Fruit fly (Drosophila melanogaster) whole organism, embryonic: ENCODE results near the gene Hecw.

Source experiments
- Antp ChIP-seq: fragments of 200-800 bp; sonication (Bioruptor generic); optimal IDR thresholded peaks from 3 replicates; lab custom pipeline; 2016; ENCODE audit warnings: missing biosample characterization, missing genetic modification characterization
- CG11696 ChIP-seq: fragments of 200-800 bp; sonication (Bioruptor generic); IDR thresholded peaks from 2 replicates; pipeline ENCODE4 v1.3.6; 2022; ENCODE audit warnings: missing biosample characterization, missing genetic modification characterization
- CG14710 ChIP-seq: fragments of 200-800 bp; sonication (Bioruptor generic); optimal IDR thresholded peaks from 3 replicates; lab custom pipeline; 2019; ENCODE audit warnings: missing biosample characterization, mild to moderate bottlenecking, missing genetic modification characterization, moderate library complexity
- CG17359 ChIP-seq: fragments of 200-800 bp; sonication (Bioruptor generic); optimal IDR thresholded peaks from 3 replicates; lab custom pipeline; 2018; ENCODE audit warnings: missing biosample characterization, mild to moderate bottlenecking, missing genetic modification characterization, moderate library complexity
- CG18262 ChIP-seq: fragments of 200-800 bp; optimal IDR thresholded peaks from 3 replicates; lab custom pipeline; 2019; ENCODE audit warnings: missing biosample characterization, mild to moderate bottlenecking, missing genetic modification characterization, moderate library complexity
- CG30020 ChIP-seq: fragments of 200-800 bp; optimal IDR thresholded peaks from 2 replicates; lab custom pipeline; 2019; ENCODE audit warnings: missing biosample characterization, mild to moderate bottlenecking, missing genetic modification characterization, moderate library complexity
- CG31365 ChIP-seq: fragments of 200-800 bp; sonication (Bioruptor generic); optimal IDR thresholded peaks from 2 replicates; lab custom pipeline; 2018; ENCODE audit warnings: missing biosample characterization, mild to moderate bottlenecking, missing genetic modification characterization
- CG32772 ChIP-seq: fragments of 200-800 bp; sonication (Bioruptor generic); IDR thresholded peaks from 2 replicates; pipeline ENCODE4 v1.3.6; 2022; ENCODE audit warnings: missing biosample characterization, missing genetic modification characterization
- CG4360 ChIP-seq: fragments of 200-800 bp; sonication (Bioruptor generic); IDR thresholded peaks from 2 replicates; pipeline ENCODE4 v1.3.6; 2022; ENCODE audit warnings: missing biosample characterization, missing genetic modification characterization
- CG6272 ChIP-seq: fragments of 200-800 bp; sonication (Bioruptor generic); IDR thresholded peaks from 2 replicates; pipeline ENCODE4 v1.3.6; 2022; ENCODE audit warnings: missing biosample characterization, missing genetic modification characterization
- CG8359 ChIP-seq: fragments of 200-800 bp; sonication (Bioruptor generic); optimal IDR thresholded peaks from 2 replicates; lab custom pipeline; 2017; ENCODE audit warnings: missing biosample characterization, mild to moderate bottlenecking, missing genetic modification characterization, borderline replicate concordance
- CG8765 ChIP-seq: fragments of 200-800 bp; sonication (Bioruptor generic); IDR thresholded peaks from 2 replicates; pipeline ENCODE4 v1.3.6; 2022; ENCODE audit warnings: missing biosample characterization, missing genetic modification characterization
- CG9727 ChIP-seq: fragments of 200-800 bp; sonication (Bioruptor generic); optimal IDR thresholded peaks from 3 replicates; lab custom pipeline; 2017; ENCODE audit warnings: missing biosample characterization, mild to moderate bottlenecking, missing genetic modification characterization
- CG9876 ChIP-seq: fragments of 200-800 bp; sonication (Bioruptor generic); optimal IDR thresholded peaks from 2 replicates; lab custom pipeline; 2016; ENCODE audit warnings: missing biosample characterization, missing genetic modification characterization
- Gug ChIP-seq: fragments of 200-800 bp; sonication (Bioruptor generic); IDR thresholded peaks from 4 replicates; pipeline ENCODE4 v1.3.6; 2022; ENCODE audit warnings: missing biosample characterization, missing genetic modification characterization
- H15 ChIP-seq: fragments of 200-800 bp; sonication (Bioruptor generic); IDR thresholded peaks from 3 replicates; pipeline ENCODE4 v1.3.6; 2022; ENCODE audit warnings: missing biosample characterization, missing genetic modification characterization
- Hr39 ChIP-seq: fragments of >200 bp; optimal IDR thresholded peaks from 2 replicates; lab custom pipeline; 2017
- Jarid2 ChIP-seq: fragments of 200-800 bp; sonication (Bioruptor generic); optimal IDR thresholded peaks from 3 replicates; lab custom pipeline; 2017; ENCODE audit warnings: mild to moderate bottlenecking, missing biosample characterization, missing genetic modification reagents, missing genetic modification characterization
- Med ChIP-seq: fragments of 200-800 bp; sonication (Bioruptor generic); peaks from one replicate; lab custom pipeline; 2016; ENCODE audit warnings: missing biosample characterization, missing genetic modification characterization, mild to moderate bottlenecking, inconsistent platforms, moderate library complexity
- NC2α ChIP-seq: fragments of 200-800 bp; sonication (Bioruptor generic); optimal IDR thresholded peaks from 2 replicates; lab custom pipeline; 2016; ENCODE audit warnings: missing biosample characterization, missing genetic modification characterization
- Nf-YA ChIP-seq: fragments of 200-800 bp; sonication (Bioruptor generic); IDR thresholded peaks from 2 replicates; pipeline ENCODE4 v1.3.6; 2022; ENCODE audit warnings: missing biosample characterization, missing genetic modification characterization
- Sox100B ChIP-seq: fragments of 200-800 bp; sonication (Bioruptor generic); optimal IDR thresholded peaks from 3 replicates; lab custom pipeline; 2018; ENCODE audit warnings: missing biosample characterization, mild to moderate bottlenecking, missing genetic modification characterization
- Sox102F ChIP-seq: fragments of 200-800 bp; sonication (Bioruptor generic); optimal IDR thresholded peaks from 2 replicates; lab custom pipeline; 2018; ENCODE audit warnings: missing biosample characterization, mild to moderate bottlenecking, missing genetic modification characterization, moderate library complexity
- Xbp1 ChIP-seq: fragments of 200-800 bp; sonication (Bioruptor generic); optimal IDR thresholded peaks from 3 replicates; lab custom pipeline; 2016; ENCODE audit warnings: missing biosample characterization, mild to moderate bottlenecking, missing genetic modification characterization
- ab ChIP-seq: fragments of 200-800 bp; sonication (Bioruptor generic); optimal IDR thresholded peaks from 2 replicates; lab custom pipeline; 2016; ENCODE audit warnings: missing biosample characterization, missing genetic modification characterization
- ato ChIP-seq: fragments of 200-800 bp; sonication (Bioruptor generic); IDR thresholded peaks from 2 replicates; pipeline ENCODE4 v1.3.6; 2022; ENCODE audit warnings: missing biosample characterization, missing genetic modification characterization; ENCODE audit not compliant: partially characterized antibody
- cg ChIP-seq: fragments of 200-800 bp; sonication (Bioruptor generic); optimal IDR thresholded peaks from 3 replicates; lab custom pipeline; 2019; ENCODE audit warnings: missing biosample characterization, mild to moderate bottlenecking, missing genetic modification characterization, moderate library complexity
- chif ChIP-seq, 2 experiments: fragments of 200-800 bp; sonication (Bioruptor generic); optimal IDR thresholded peaks; 3 replicates each; lab custom pipeline; 2016; ENCODE audit warnings: missing biosample characterization in 2 of 2, missing genetic modification characterization in 2 of 2
- chinmo ChIP-seq: fragments of 200-800 bp; sonication (Bioruptor generic); IDR thresholded peaks from 4 replicates; pipeline ENCODE4 v1.3.6; 2022; ENCODE audit warnings: missing biosample characterization, missing genetic modification characterization; ENCODE audit not compliant: partially characterized antibody
- crc ChIP-seq: fragments of 200-800 bp; sonication (Bioruptor generic); optimal IDR thresholded peaks from 2 replicates; lab custom pipeline; 2016; ENCODE audit warnings: missing biosample characterization, missing genetic modification characterization
- dm ChIP-seq: fragments of 200-800 bp; sonication (Bioruptor generic); optimal IDR thresholded peaks from 3 replicates; lab custom pipeline; 2016; ENCODE audit warnings: missing biosample characterization, missing genetic modification characterization
- dmrt11E ChIP-seq: fragments of 200-800 bp; sonication (Bioruptor generic); optimal IDR thresholded peaks from 3 replicates; lab custom pipeline; 2018; ENCODE audit warnings: missing biosample characterization, mild to moderate bottlenecking, missing genetic modification characterization, moderate library complexity
- dysf ChIP-seq: fragments of 200-800 bp; sonication (Bioruptor generic); IDR thresholded peaks from 3 replicates; pipeline ENCODE4 v1.3.6; 2022; ENCODE audit warnings: missing biosample characterization, missing genetic modification characterization
- exex ChIP-seq: fragments of 200-800 bp; sonication (Bioruptor generic); optimal IDR thresholded peaks from 4 replicates; lab custom pipeline; 2018; ENCODE audit warnings: missing biosample characterization, mild to moderate bottlenecking, missing genetic modification characterization, moderate library complexity
- eyg ChIP-seq: fragments of 200-800 bp; sonication (Bioruptor generic); optimal IDR thresholded peaks from 3 replicates; lab custom pipeline; 2016; ENCODE audit warnings: missing biosample characterization, missing genetic modification characterization
- gce ChIP-seq: fragments of 200-800 bp; sonication (Bioruptor generic); IDR thresholded peaks from 3 replicates; pipeline ENCODE4 v1.3.6; 2022; ENCODE audit warnings: missing biosample characterization, missing genetic modification characterization
- gem ChIP-seq: fragments of 200-800 bp; sonication (Bioruptor generic); optimal IDR thresholded peaks from 2 replicates; lab custom pipeline; 2019; ENCODE audit warnings: missing biosample characterization, mild to moderate bottlenecking, missing genetic modification characterization, moderate library complexity
- grn ChIP-seq: fragments of 200-800 bp; sonication (Bioruptor generic); optimal IDR thresholded peaks from 3 replicates; lab custom pipeline; 2017; ENCODE audit warnings: missing biosample characterization, missing genetic modification characterization
- gsb-n ChIP-seq: fragments of 200-800 bp; sonication (Bioruptor generic); optimal IDR thresholded peaks from 3 replicates; lab custom pipeline; 2018; ENCODE audit warnings: missing biosample characterization, mild to moderate bottlenecking, missing genetic modification characterization
- hth ChIP-seq: fragments of >200 bp; optimal IDR thresholded peaks from 2 replicates; lab custom pipeline; 2017; ENCODE audit warnings: inconsistent platforms
- mirr ChIP-seq: fragments of 200-800 bp; sonication (Bioruptor generic); optimal IDR thresholded peaks from 3 replicates; lab custom pipeline; 2018; ENCODE audit warnings: missing biosample characterization, mild to moderate bottlenecking, missing genetic modification characterization
- nau ChIP-seq: fragments of 200-800 bp; sonication (Bioruptor generic); optimal IDR thresholded peaks from 3 replicates; lab custom pipeline; 2017; ENCODE audit warnings: missing biosample characterization, mild to moderate bottlenecking, missing genetic modification characterization, missing genetic modification reagents
- odd ChIP-seq: fragments of 200-800 bp; sonication (Bioruptor generic); optimal IDR thresholded peaks from 2 replicates; lab custom pipeline; 2017; ENCODE audit warnings: missing biosample characterization, mild to moderate bottlenecking, missing genetic modification characterization
- pzg ChIP-seq: fragments of 200-800 bp; sonication (Bioruptor generic); optimal IDR thresholded peaks from 3 replicates; lab custom pipeline; 2018; ENCODE audit warnings: missing biosample characterization, mild to moderate bottlenecking, missing genetic modification characterization, moderate library complexity
- scrt ChIP-seq: fragments of 200-800 bp; sonication (Bioruptor generic); optimal IDR thresholded peaks from 2 replicates; lab custom pipeline; 2018; ENCODE audit warnings: missing biosample characterization, mild to moderate bottlenecking, missing genetic modification characterization, moderate library complexity
- shn ChIP-seq: fragments of 200-800 bp; sonication (Bioruptor generic); optimal IDR thresholded peaks from 3 replicates; lab custom pipeline; 2016; ENCODE audit warnings: missing biosample characterization, missing genetic modification characterization
- slou ChIP-seq: fragments of 200-800 bp; sonication (Bioruptor generic); optimal IDR thresholded peaks from 3 replicates; lab custom pipeline; 2016; ENCODE audit warnings: missing biosample characterization, missing genetic modification characterization
- stc ChIP-seq: fragments of 200-800 bp; sonication (Bioruptor generic); IDR thresholded peaks from 2 replicates; pipeline ENCODE4 v1.3.6; 2022; ENCODE audit warnings: missing biosample characterization, missing genetic modification characterization
- tio ChIP-seq: fragments of 200-800 bp; sonication (Bioruptor generic); optimal IDR thresholded peaks from 2 replicates; lab custom pipeline; 2017; ENCODE audit warnings: missing biosample characterization, missing genetic modification characterization, inconsistent platforms
- unc-4 ChIP-seq: fragments of 200-800 bp; sonication (Bioruptor generic); IDR thresholded peaks from 2 replicates; pipeline ENCODE4 v1.3.6; 2022; ENCODE audit warnings: missing biosample characterization, missing genetic modification characterization; ENCODE audit not compliant: partially characterized antibody
- wdn ChIP-seq: fragments of 200-800 bp; sonication (Bioruptor generic); IDR thresholded peaks from 2 replicates; pipeline ENCODE4 v1.3.6; 2022; ENCODE audit warnings: missing biosample characterization, missing genetic modification characterization

The Hecw gene

dm6 chrX:9608727-9609419, at the start of gene Hecw, which contains the start of gene LysRS (continued):
- no peak for TF ChIP-seq CG9876 (GFP tag; lab: Kevin White, UChicago)
- TF ChIP-seq scrt (GFP tag; lab: Kevin White, UChicago) = no peak
- TF ChIP-seq odd (GFP tag; lab: Kevin White, UChicago) = no peak
- TF ChIP-seq CG4360 (GFP tag; lab: Robert Waterston, UW) = no peak
- no peak for TF ChIP-seq Jarid2 (GFP tag; lab: Kevin White, UChicago)
- TF ChIP-seq H15 (GFP tag; lab: Robert Waterston, UW) = no peak
- TF ChIP-seq CG11696 (GFP tag; lab: Robert Waterston, UW) = no peak
- no peak for TF ChIP-seq NC2α
- no peak for TF ChIP-seq hth (lab: Kevin White, UChicago)
- TF ChIP-seq pzg (GFP tag; lab: Kevin White, UChicago) = peak; percentile 74
- TF ChIP-seq chinmo (GFP tag; lab: Robert Waterston, UW) = 0 out of 4 replicates have a peak, but pooled peaks have one; percentile 67
- no peak for TF ChIP-seq CG31365 (tag; lab: Kevin White, UChicago)
- no peak for TF ChIP-seq CG18262 (tag; lab: Kevin White, UChicago)
- TF ChIP-seq tio (GFP tag; lab: Kevin White, UChicago) = no peak
- TF ChIP-seq Nf-YA = no peak
- no peak for TF ChIP-seq cg (GFP tag; lab: Kevin White, UChicago)
- TF ChIP-seq ato (GFP tag; lab: Robert Waterston, UW) = no peak
- no peak for TF ChIP-seq Med (GFP tag; lab: Kevin White, UChicago)
- no peak for TF ChIP-seq mirr (GFP tag; lab: Kevin White, UChicago)
- TF ChIP-seq CG9727 (GFP tag; lab: Kevin White, UChicago) = no peak
- TF ChIP-seq Xbp1 (GFP tag; lab: Kevin White, UChicago) = no peak
- TF ChIP-seq CG14710 (tag; lab: Kevin White, UChicago) = peak; percentile 46
- TF ChIP-seq Antp (GFP tag; lab: Kevin White, UChicago) = no peak
- TF ChIP-seq CG6272 = no peak
- TF ChIP-seq Gug = no peak
- no peak for TF ChIP-seq grn
- TF ChIP-seq Sox100B = no peak
- no peak for TF ChIP-seq gem (tag; lab: Kevin White, UChicago)
- TF ChIP-seq gce (GFP tag; lab: Robert Waterston, UW) = no peak
- TF ChIP-seq CG32772 (GFP tag; lab: Robert Waterston, UW) = peak; percentile 90
- TF ChIP-seq CG8359 (GFP tag; lab: Kevin White, UChicago) = no peak
- no peak for TF ChIP-seq slou
- no peak for TF ChIP-seq Sox102F (GFP tag; lab: Kevin White, UChicago)
- TF ChIP-seq eyg = no peak
- TF ChIP-seq crc (GFP tag; lab: Kevin White, UChicago) = no peak
- TF ChIP-seq gsb-n = no peak
- no peak for TF ChIP-seq wdn (GFP tag; lab: Robert Waterston, UW)
- no peak for TF ChIP-seq exex (tag; lab: Kevin White, UChicago)
- TF ChIP-seq stc (GFP tag; lab: Robert Waterston, UW) = no peak
- TF ChIP-seq nau (GFP tag; lab: Kevin White, UChicago) = no peak
- TF ChIP-seq CG8765 (GFP tag; lab: Robert Waterston, UW) = no peak
- TF ChIP-seq ab (GFP tag; lab: Kevin White, UChicago) = no peak
- TF ChIP-seq CG17359 (tag; lab: Kevin White, UChicago) = peak; percentile 82
- no peak for TF ChIP-seq dmrt11E (tag; lab: Kevin White, UChicago)
- TF ChIP-seq dysf (GFP tag; lab: Robert Waterston, UW) = no peak
- peak; percentile 9 for TF ChIP-seq CG30020 (tag; lab: Kevin White, UChicago)
- TF ChIP-seq chif (GFP tag; optimal IDR thresholded peaks at IDR 0.05; lab: Kevin White, UChicago) = no peak
- no peak for TF ChIP-seq Hr39
- TF ChIP-seq unc-4 (GFP tag; lab: Robert Waterston, UW) = 0 out of 2 replicates have a peak, but pooled peaks have one; percentile 28
- TF ChIP-seq shn (GFP tag; lab: Kevin White, UChicago) = no peak
- TF ChIP-seq dm = peak; percentile 72
